Fruit fly (Drosophila melanogaster): Measurements from ENCODE around the gene sloth2.

sloth2 gene

DNA sequence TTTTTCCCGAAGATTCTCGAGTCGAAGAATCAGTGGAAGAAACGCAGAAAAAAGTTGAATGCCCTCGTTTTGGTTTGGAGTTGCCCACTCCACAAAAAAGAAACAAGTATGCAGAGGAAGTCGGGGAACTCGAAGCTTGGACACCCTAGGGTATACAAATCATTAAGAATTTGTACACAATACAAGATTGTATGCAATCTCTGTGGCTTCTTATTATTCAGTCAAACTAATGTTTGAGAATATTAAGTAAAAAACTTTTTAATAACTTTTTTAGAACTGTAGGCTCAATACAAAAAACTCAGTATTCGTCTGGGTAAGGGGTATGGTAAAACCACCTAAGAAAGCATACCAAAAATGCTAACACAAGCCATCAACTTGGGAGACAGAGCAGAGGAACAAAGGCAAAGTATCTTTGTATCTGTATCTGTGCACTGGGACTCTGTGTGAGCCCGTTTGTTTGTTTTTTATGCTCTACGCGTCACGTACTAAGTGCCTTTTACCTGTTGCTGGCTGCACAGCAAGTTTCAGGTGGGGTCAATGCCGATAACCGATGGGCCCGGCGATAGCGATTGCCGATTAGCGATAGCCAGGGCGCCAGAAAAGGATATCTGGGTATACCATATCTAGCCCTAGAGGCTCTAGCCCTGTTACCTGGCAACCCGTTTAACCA is 25.8 kb upstream of the sloth2 start (continued):
- TF ChIP-seq CG14860 (GFP tag; IDR thresholded peaks at IDR 0.05; ENCODE audit: partially characterized antibody): peak; percentile 51; the same call in 1 of the 3 replicates
- TF ChIP-seq fru (optimal IDR thresholded peaks at IDR 0.05): no peak
- TF ChIP-seq CG30431 (GFP tag; optimal IDR thresholded peaks at IDR 0.05): peak; percentile 67
- no peak for TF ChIP-seq insv (GFP tag; optimal IDR thresholded peaks at IDR 0.05)
- peak; percentile 77 for TF ChIP-seq pum (GFP tag; optimal IDR thresholded peaks at IDR 0.05)
- 0 out of 2 replicates have a peak, but pooled peaks have one; percentile 30 for TF ChIP-seq dimm (GFP tag; IDR thresholded peaks at IDR 0.05)
- TF ChIP-seq fd3F (GFP tag; optimal IDR thresholded peaks at IDR 0.05): no peak
- peak; percentile 73 for TF ChIP-seq Ptx1 (GFP tag; IDR thresholded peaks at IDR 0.05)
- peak; percentile 38; the same call in 1 of the 2 replicates for TF ChIP-seq onecut (GFP tag; IDR thresholded peaks at IDR 0.05)
- no peak for TF ChIP-seq CG31365 (tag; optimal IDR thresholded peaks at IDR 0.05)
- TF ChIP-seq CG30020 (tag; optimal IDR thresholded peaks at IDR 0.05): peak; percentile 46
- peak; percentile 83 for TF ChIP-seq fd96Cb (tag; optimal IDR thresholded peaks at IDR 0.05)
- TF ChIP-seq jumu (GFP tag; optimal IDR thresholded peaks at IDR 0.05): peak; percentile 62
- TF ChIP-seq HLH3B (GFP tag; IDR thresholded peaks at IDR 0.05): peak; percentile 74
- TF ChIP-seq Meics (GFP tag; optimal IDR thresholded peaks at IDR 0.05): peak; percentile 14
- TF ChIP-seq CG10321 (GFP tag; IDR thresholded peaks at IDR 0.05): no peak
- TF ChIP-seq CG12155 (GFP tag; optimal IDR thresholded peaks at IDR 0.05): peak; percentile 67
- 0 out of 3 replicates have a peak, but pooled peaks have one; percentile 23 for TF ChIP-seq CG6175 (GFP tag; IDR thresholded peaks at IDR 0.05)
- TF ChIP-seq Ravus (GFP tag; IDR thresholded peaks at IDR 0.05): peak; percentile 15
- peak; percentile 48; the same call in 1 of the 3 replicates for TF ChIP-seq CG11695 (GFP tag; IDR thresholded peaks at IDR 0.05)
- peak; percentile 24 for TF ChIP-seq MTF-1 (GFP tag; optimal IDR thresholded peaks at IDR 0.05; ENCODE audit: borderline replicate concordance)
- peak; percentile 77 for TF ChIP-seq CG10366 (GFP tag; IDR thresholded peaks at IDR 0.05)
- peak; percentile 81 for TF ChIP-seq grau (tag; optimal IDR thresholded peaks at IDR 0.05)
- peak; percentile 53 for TF ChIP-seq CG14014 (GFP tag; IDR thresholded peaks at IDR 0.05)
- TF ChIP-seq CG4854 (GFP tag; optimal IDR thresholded peaks at IDR 0.05): peak; percentile 50
- TF ChIP-seq Atf3 (GFP tag; optimal IDR thresholded peaks at IDR 0.05): peak; percentile 68
- peak; percentile 71 to 80 for TF ChIP-seq Pdp1 (GFP tag; optimal IDR thresholded peaks at IDR 0.05)
- TF ChIP-seq CG12236 (GFP tag; optimal IDR thresholded peaks at IDR 0.05): peak; percentile 76
- TF ChIP-seq wdn (GFP tag; IDR thresholded peaks at IDR 0.05): peak; percentile 40; the same call in 1 of the 2 replicates
- TF ChIP-seq CG10267 (tag; optimal IDR thresholded peaks at IDR 0.05): peak; percentile 83
- TF ChIP-seq abd-A (tag; optimal IDR thresholded peaks at IDR 0.05): peak; percentile 33
- peak; percentile 18 for TF ChIP-seq Dp (GFP tag; optimal IDR thresholded peaks at IDR 0.05)
- no peak for TF ChIP-seq ac (GFP tag; optimal IDR thresholded peaks at IDR 0.05)
- peak; percentile 89 for TF ChIP-seq kni (GFP tag; optimal IDR thresholded peaks at IDR 0.05)
- no peak for TF ChIP-seq gfzf (GFP tag; optimal IDR thresholded peaks at IDR 0.05)
- peak; percentile 57; the same call in 2 of the 3 replicates for TF ChIP-seq Optix (GFP tag; IDR thresholded peaks at IDR 0.05)
- peak; percentile 50 for TF ChIP-seq CG18619 (GFP tag; optimal IDR thresholded peaks at IDR 0.05)
- peak; percentile 82 for TF ChIP-seq CG1529 (GFP tag; optimal IDR thresholded peaks at IDR 0.05)
- TF ChIP-seq so (GFP tag; IDR thresholded peaks at IDR 0.05): peak; percentile 56; the same call in 1 of the 3 replicates
- TF ChIP-seq Doc3 (GFP tag; IDR thresholded peaks at IDR 0.05; ENCODE audit: partially characterized antibody): no peak
- peak; percentile 83 for TF ChIP-seq CG9727 (GFP tag; optimal IDR thresholded peaks at IDR 0.05)
- peak; percentile 41 for TF ChIP-seq CG8359 (GFP tag; optimal IDR thresholded peaks at IDR 0.05; ENCODE audit: borderline replicate concordance)
- TF ChIP-seq hkb (optimal IDR thresholded peaks at IDR 0.05): no peak
- TF ChIP-seq hkb (GFP tag; IDR thresholded peaks at IDR 0.05): peak; percentile 75
- peak; percentile 50 for TF ChIP-seq CG17802 (tag; optimal IDR thresholded peaks at IDR 0.05)
- peak; percentile 56 for TF ChIP-seq ttk (GFP tag; IDR thresholded peaks at IDR 0.05)
- 0 out of 3 replicates have a peak, but pooled peaks have one; percentile 63 for TF ChIP-seq ken (GFP tag; IDR thresholded peaks at IDR 0.05)
- TF ChIP-seq bigmax (GFP tag; optimal IDR thresholded peaks at IDR 0.05): no peak
- TF ChIP-seq CG7839 (tag; optimal IDR thresholded peaks at IDR 0.05): peak; percentile 84
- no peak for TF ChIP-seq sima (GFP tag; optimal IDR thresholded peaks at IDR 0.05)
